Worm (Caenorhabditis elegans) whole organism, L2 larva: ENCODE results near the gene enol-1.

ENCODE experiments used
- C34F6.9 ChIP-seq: fragments of 150-350 bp; optimal IDR thresholded peaks from 2 replicates; lab custom pipeline; 2014; ENCODE audit warnings: missing biosample characterization, missing genetic modification characterization
- F13H6.1 ChIP-seq: sonication (generic microtip); optimal IDR thresholded peaks from 2 replicates; lab custom pipeline; 2016; ENCODE audit warnings: missing genetic modification characterization, missing compliant biosample characterization
- R02D3.7 ChIP-seq: fragments of 150-350 bp; optimal IDR thresholded peaks from 2 replicates; lab custom pipeline; 2014; ENCODE audit warnings: missing biosample characterization, missing genetic modification characterization
- alr-1 ChIP-seq: fragments of 150-350 bp; optimal IDR thresholded peaks from 2 replicates; lab custom pipeline; 2014; ENCODE audit warnings: missing biosample characterization, missing genetic modification characterization
- aly-2 ChIP-seq: fragments of 150-350 bp; optimal IDR thresholded peaks from 2 replicates; lab custom pipeline; 2014; ENCODE audit warnings: missing biosample characterization, missing genetic modification characterization
- ama-1 ChIP-seq: fragments of 150-350 bp; optimal IDR thresholded peaks from 2 replicates; lab custom pipeline; 2018; ENCODE audit warnings: inconsistent platforms
- blmp-1 ChIP-seq: sonication (generic microtip); optimal IDR thresholded peaks from 2 replicates; lab custom pipeline; 2017; ENCODE audit warnings: missing genetic modification characterization, mild to moderate bottlenecking, missing compliant biosample characterization, antibody characterized with exemption, moderate library complexity; ENCODE audit not compliant: insufficient read depth
- ceh-16 ChIP-seq: fragments of 150-350 bp; optimal IDR thresholded peaks from 2 replicates; lab custom pipeline; 2014; ENCODE audit warnings: missing biosample characterization, missing genetic modification characterization
- ceh-82 ChIP-seq: fragments of 150-350 bp; optimal IDR thresholded peaks from 2 replicates; lab custom pipeline; 2014; ENCODE audit warnings: missing biosample characterization, missing genetic modification characterization
- dmd-4 ChIP-seq: sonication (generic microtip); optimal IDR thresholded peaks from 2 replicates; lab custom pipeline; 2017; ENCODE audit warnings: missing biosample characterization, missing genetic modification characterization
- elt-1 ChIP-seq: fragments of 150-350 bp; optimal IDR thresholded peaks from 2 replicates; lab custom pipeline; 2014; ENCODE audit warnings: missing biosample characterization, missing genetic modification characterization
- elt-3 ChIP-seq: sonication (generic microtip); optimal IDR thresholded peaks from 2 replicates; lab custom pipeline; 2017; ENCODE audit warnings: missing biosample characterization, missing genetic modification characterization
- fos-1 ChIP-seq: fragments of 150-350 bp; optimal IDR thresholded peaks from 2 replicates; lab custom pipeline; 2014; ENCODE audit warnings: missing biosample characterization, missing genetic modification characterization
- gmeb-1 ChIP-seq: fragments of 150-350 bp; optimal IDR thresholded peaks from 2 replicates; lab custom pipeline; 2014; ENCODE audit warnings: missing biosample characterization, missing genetic modification characterization
- lin-13 ChIP-seq: fragments of 150-350 bp; optimal IDR thresholded peaks from 2 replicates; lab custom pipeline; 2014; ENCODE audit warnings: missing biosample characterization, missing genetic modification reagents, missing genetic modification characterization
- lin-39 ChIP-seq: fragments of 150-350 bp; optimal IDR thresholded peaks from 2 replicates; lab custom pipeline; 2014; ENCODE audit warnings: missing biosample characterization, missing genetic modification reagents, missing genetic modification characterization
- lsy-2 ChIP-seq, 2 experiments: fragments of 150-350 bp in 1 of 2; sonication (generic microtip) in 1 of 2; optimal IDR thresholded peaks; 2 replicates each; lab custom pipeline; 2014 to 2017; ENCODE audit warnings: missing biosample characterization in 2 of 2, missing genetic modification characterization in 2 of 2
- mab-5 ChIP-seq: fragments of 150-350 bp; optimal IDR thresholded peaks from 2 replicates; lab custom pipeline; 2014; ENCODE audit warnings: missing biosample characterization, missing genetic modification characterization
- mdl-1 ChIP-seq, 2 experiments: fragments of 150-350 bp in 1 of 2; sonication (generic microtip) in 1 of 2; optimal IDR thresholded peaks; 2 replicates each; lab custom pipeline; 2017; ENCODE audit warnings: missing biosample characterization in 2 of 2, missing genetic modification characterization in 2 of 2
- nhr-10 ChIP-seq: sonication (generic microtip); optimal IDR thresholded peaks from 2 replicates; lab custom pipeline; 2017; ENCODE audit warnings: missing biosample characterization, missing genetic modification characterization
- nhr-21 ChIP-seq: fragments of 150-350 bp; optimal IDR thresholded peaks from 2 replicates; lab custom pipeline; 2014; ENCODE audit warnings: missing biosample characterization, missing genetic modification characterization
- nhr-23 ChIP-seq: fragments of 150-350 bp; optimal IDR thresholded peaks from 2 replicates; lab custom pipeline; 2014; ENCODE audit warnings: missing biosample characterization, missing genetic modification reagents, missing genetic modification characterization
- nhr-237 ChIP-seq: fragments of 150-350 bp; optimal IDR thresholded peaks from 2 replicates; lab custom pipeline; 2014; ENCODE audit warnings: missing biosample characterization, missing genetic modification characterization
- nhr-6 ChIP-seq: fragments of 150-350 bp; optimal IDR thresholded peaks from 2 replicates; lab custom pipeline; 2014; ENCODE audit warnings: missing biosample characterization, missing genetic modification characterization
- nhr-77 ChIP-seq: fragments of 150-350 bp; optimal IDR thresholded peaks from 2 replicates; lab custom pipeline; 2014; ENCODE audit warnings: missing biosample characterization, missing genetic modification characterization
- peb-1 ChIP-seq: fragments of 150-350 bp; optimal IDR thresholded peaks from 2 replicates; lab custom pipeline; 2014; ENCODE audit warnings: missing biosample characterization, missing genetic modification characterization
- skn-1 ChIP-seq: sonication (generic microtip); optimal IDR thresholded peaks from 2 replicates; lab custom pipeline; 2017; ENCODE audit warnings: missing biosample characterization, missing genetic modification characterization
- sma-3 ChIP-seq: sonication (generic microtip); optimal IDR thresholded peaks from 2 replicates; lab custom pipeline; 2016; ENCODE audit warnings: missing genetic modification reagents, missing genetic modification characterization, missing compliant biosample characterization
- snpc-4 ChIP-seq: fragments of 150-350 bp; optimal IDR thresholded peaks from 2 replicates; lab custom pipeline; 2014; ENCODE audit warnings: missing biosample characterization, missing genetic modification characterization
- unc-39 ChIP-seq: fragments of 150-350 bp; optimal IDR thresholded peaks from 2 replicates; lab custom pipeline; 2014; ENCODE audit warnings: missing biosample characterization, missing genetic modification characterization
- unc-55 ChIP-seq: fragments of 150-350 bp; sonication (generic microtip); optimal IDR thresholded peaks from 3 replicates; lab custom pipeline; 2014; ENCODE audit warnings: missing biosample characterization, missing genetic modification reagents, missing genetic modification characterization
- ztf-1 ChIP-seq: fragments of 200-800 bp; sonication (Bioruptor generic); conservative IDR thresholded peaks from 2 replicates; pipeline ENCODE4 v1.3.6; 2022; ENCODE audit warnings: missing genetic modification characterization, missing compliant biosample characterization
- ztf-11 ChIP-seq: sonication (generic microtip); optimal IDR thresholded peaks from 2 replicates; lab custom pipeline; 2017; ENCODE audit warnings: missing biosample characterization, missing genetic modification characterization
- ztf-4 ChIP-seq: fragments of 150-350 bp; optimal IDR thresholded peaks from 2 replicates; lab custom pipeline; 2014; ENCODE audit warnings: missing biosample characterization, missing genetic modification characterization

The enol-1 gene

DNA sequence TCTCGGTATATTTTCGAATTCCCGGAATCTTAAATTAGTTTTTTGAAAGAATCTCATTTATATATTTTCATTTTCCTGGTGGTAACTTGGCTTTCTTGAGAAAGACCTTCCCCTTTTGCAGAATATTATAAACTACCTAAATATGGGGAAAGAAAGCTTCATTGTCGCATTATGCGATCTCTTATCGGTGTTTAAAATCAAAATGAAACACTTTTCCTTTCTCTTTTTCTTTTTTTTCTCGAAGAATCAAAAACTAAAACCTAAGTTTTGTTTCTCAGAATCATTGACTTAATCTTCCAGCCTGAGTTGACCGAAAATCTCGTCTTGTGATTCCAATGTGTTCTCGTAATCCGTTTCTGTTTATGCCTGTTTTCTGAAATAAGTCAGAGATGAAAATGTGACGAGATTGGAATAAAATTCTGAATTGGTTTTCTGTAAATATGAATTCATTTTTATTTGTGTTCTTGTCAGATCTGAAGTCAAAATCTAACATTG lies 18.2 kb upstream of the enol-1 start:
- TF ChIP-seq unc-55, result peak; percentile 31
- TF ChIP-seq dmd-4 (tag; lab: Kevin White, UChicago), result no peak
- no peak for TF ChIP-seq lin-39 (tag; lab: Kevin White, UChicago)
- no peak for TF ChIP-seq mab-5 (tag; lab: Kevin White, UChicago)
- TF ChIP-seq nhr-21, result peak; percentile 3
- TF ChIP-seq ama-1 (lab: Kevin White, UChicago), result no peak
- TF ChIP-seq, all 48 proteins: peak for 2

ce11 chrII:8914654-8915053 lies 16.1 kb upstream of the enol-1 start:
- TF ChIP-seq fos-1 (tag; lab: Kevin White, UChicago) (peak; percentile 33), alr-1 (tag; lab: Kevin White, UChicago) (no peak)

ce11 chrII:8916656-8917055 lies 14.1 kb upstream of the enol-1 start:
- TF ChIP-seq unc-39 (tag; lab: Kevin White, UChicago), result no peak
- no peak for TF ChIP-seq skn-1 (tag; lab: Kevin White, UChicago)
- no peak for TF ChIP-seq blmp-1 (tag; lab: Kevin White, UChicago)
- TF ChIP-seq nhr-21, result no peak
- TF ChIP-seq mab-5 (tag; lab: Kevin White, UChicago), result no peak
- no peak for TF ChIP-seq ztf-4 (tag; lab: Kevin White, UChicago)
- TF ChIP-seq nhr-23 (tag; lab: Kevin White, UChicago), result no peak
- no peak for TF ChIP-seq ztf-11

DNA sequence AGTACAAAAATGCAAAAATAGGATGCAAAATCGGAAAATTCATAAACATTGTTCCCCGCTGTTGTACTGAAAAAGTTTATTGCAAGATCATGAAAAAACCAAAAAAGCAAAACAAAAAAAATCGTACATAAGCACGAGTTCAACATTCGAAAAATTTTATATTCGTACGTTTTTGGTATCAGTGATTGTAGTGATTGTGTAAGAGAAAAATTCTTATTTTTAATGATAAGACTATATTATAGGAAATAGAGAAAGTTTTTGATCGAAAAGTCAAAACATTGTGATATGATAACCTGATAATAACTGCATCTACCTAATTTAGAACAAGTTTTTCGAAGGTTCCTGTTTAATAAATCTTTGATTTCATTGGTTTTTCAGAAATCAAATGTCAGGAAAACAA lies 13.5 kb upstream of the enol-1 start:
- TF ChIP-seq dmd-4 (tag; lab: Kevin White, UChicago) (no peak), fos-1 (tag; lab: Kevin White, UChicago) (peak; percentile 46), sma-3 (GFP tag; lab: Kevin White, UChicago) (no peak), ceh-16 (tag; lab: Kevin White, UChicago) (no peak), blmp-1 (tag; lab: Kevin White, UChicago) (peak; percentile 10), mdl-1 (tag; optimal IDR thresholded peaks at IDR 0.05; lab: Kevin White, UChicago) (no peak)

DNA sequence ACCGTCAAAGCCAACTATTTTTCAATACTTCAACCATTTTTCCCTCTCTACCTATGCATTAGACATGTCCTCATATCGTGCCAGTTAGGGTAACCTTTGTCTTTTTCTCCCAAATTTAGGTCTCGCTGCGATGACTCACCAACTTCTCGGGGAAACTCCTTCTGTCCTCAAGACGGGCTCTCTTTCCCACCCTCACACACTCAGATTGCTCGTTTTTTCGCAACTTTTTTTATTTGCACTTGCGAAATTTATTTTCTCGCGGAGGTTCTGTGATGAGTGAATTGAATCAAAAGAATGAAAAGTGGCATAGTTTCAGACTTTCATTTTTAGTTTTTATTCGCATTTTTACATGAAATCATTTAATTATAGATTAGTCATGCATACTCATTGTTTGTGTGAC lies 10.5 kb upstream of the enol-1 start:
- TF ChIP-seq fos-1 (tag; lab: Kevin White, UChicago) (peak; percentile 72), nhr-6 (no peak), snpc-4 (tag; lab: Kevin White, UChicago) (no peak)

DNA sequence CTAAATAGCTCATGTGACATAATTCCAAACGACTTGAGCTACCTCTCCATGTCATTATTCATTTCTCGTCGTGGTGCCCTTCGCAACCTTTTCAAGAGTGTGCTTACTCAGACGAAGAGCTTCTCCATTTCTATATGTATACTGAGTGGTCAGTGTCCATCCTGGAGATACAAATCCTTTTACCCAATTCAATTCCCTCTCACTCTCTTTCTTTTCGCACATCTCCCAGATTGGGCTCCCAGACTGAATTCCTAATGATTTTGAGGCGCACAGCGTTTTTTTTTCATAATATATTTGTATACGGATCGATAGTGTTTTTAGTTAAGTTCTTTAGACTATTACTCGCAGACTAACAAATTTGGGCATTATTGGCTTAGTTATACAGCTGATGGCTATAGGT lies 9.8 kb upstream of the enol-1 start:
- TF ChIP-seq R02D3.7, result no peak
- TF ChIP-seq ceh-82 (tag; lab: Kevin White, UChicago), result no peak
- no peak for TF ChIP-seq nhr-6
- no peak for TF ChIP-seq lin-13 (GFP tag; lab: Kevin White, UChicago)
- no peak for TF ChIP-seq ztf-11
- TF ChIP-seq F13H6.1 (tag; lab: Kevin White, UChicago), result no peak
- no peak for TF ChIP-seq C34F6.9 (tag; lab: Kevin White, UChicago)
- TF ChIP-seq ama-1 (lab: Kevin White, UChicago), result no peak
- TF ChIP-seq mdl-1 (tag; optimal IDR thresholded peaks at IDR 0.05; lab: Kevin White, UChicago), result no peak
- no peak for TF ChIP-seq nhr-10 (tag; lab: Kevin White, UChicago)
- TF ChIP-seq elt-1 (tag; lab: Kevin White, UChicago), result no peak
- no peak for TF ChIP-seq gmeb-1
- no peak for TF ChIP-seq nhr-77
- TF ChIP-seq nhr-21, result no peak
- no peak for TF ChIP-seq mab-5 (tag; lab: Kevin White, UChicago)

ce11 chrII:8921456-8921855 lies 9.3 kb upstream of the enol-1 start:
- TF ChIP-seq nhr-237 (tag; lab: Kevin White, UChicago), result no peak
- no peak for TF ChIP-seq skn-1 (tag; lab: Kevin White, UChicago)
- TF ChIP-seq lsy-2 (tag; optimal IDR thresholded peaks at IDR 0.05; lab: Kevin White, UChicago), result no peak
- no peak for TF ChIP-seq peb-1 (tag; lab: Kevin White, UChicago)
- TF ChIP-seq ama-1 (lab: Kevin White, UChicago), result no peak
- TF ChIP-seq ztf-1, result no peak
- no peak for TF ChIP-seq nhr-21
- no peak for TF ChIP-seq elt-3 (tag; lab: Kevin White, UChicago)
- no peak for TF ChIP-seq ztf-11
- TF ChIP-seq fos-1 (tag; lab: Kevin White, UChicago), result no peak
- no peak for TF ChIP-seq dmd-4 (tag; lab: Kevin White, UChicago)
- no peak for TF ChIP-seq nhr-77
- TF ChIP-seq alr-1 (tag; lab: Kevin White, UChicago), result no peak
- TF ChIP-seq aly-2 (tag; lab: Kevin White, UChicago), result no peak
- TF ChIP-seq nhr-6, result no peak
